Worm (Caenorhabditis elegans) whole organism, late embryonic: ENCODE data around the gene lis-1.

Experiments
- Y22D7AL.16 ChIP-seq: sonication (generic microtip); optimal IDR thresholded peaks from 2 replicates; lab custom pipeline; 2016; ENCODE audit warnings: missing genetic modification characterization, missing compliant biosample characterization
- dmd-4 ChIP-seq: sonication (generic microtip); optimal IDR thresholded peaks from 2 replicates; lab custom pipeline; 2016; ENCODE audit warnings: borderline replicate concordance, missing genetic modification characterization, missing compliant biosample characterization
- elt-2 ChIP-seq: sonication (generic microtip); optimal IDR thresholded peaks from 2 replicates; lab custom pipeline; 2016; ENCODE audit warnings: missing genetic modification reagents, missing genetic modification characterization, missing compliant biosample characterization
- nhr-11 ChIP-seq: fragments of 150-350 bp; optimal IDR thresholded peaks from 2 replicates; lab custom pipeline; 2014; ENCODE audit warnings: missing biosample characterization, missing genetic modification characterization
- pag-3 ChIP-seq: sonication (generic microtip); optimal IDR thresholded peaks from 2 replicates; lab custom pipeline; 2016; ENCODE audit warnings: missing compliant biosample characterization, missing genetic modification characterization, borderline replicate concordance
- pha-4 ChIP-seq: fragments of 150-350 bp; optimal IDR thresholded peaks from 2 replicates; lab custom pipeline; 2018; ENCODE audit warnings: missing biosample characterization, missing genetic modification reagents, missing genetic modification characterization
- pqm-1 ChIP-seq: sonication (generic microtip); optimal IDR thresholded peaks from 2 replicates; lab custom pipeline; 2016; ENCODE audit warnings: missing genetic modification characterization, missing compliant biosample characterization
- pros-1 ChIP-seq: fragments of 150-350 bp; optimal IDR thresholded peaks from 2 replicates; lab custom pipeline; 2014; ENCODE audit warnings: missing biosample characterization, missing genetic modification reagents, missing genetic modification characterization
- tbx-7 ChIP-seq: sonication (generic microtip); optimal IDR thresholded peaks from 2 replicates; lab custom pipeline; 2016; ENCODE audit warnings: missing genotype, missing genetic modification characterization, missing compliant biosample characterization
- unc-42 ChIP-seq: sonication (generic microtip); optimal IDR thresholded peaks from 2 replicates; lab custom pipeline; 2016; ENCODE audit warnings: missing genotype, missing genetic modification characterization, missing compliant biosample characterization
- unc-55 ChIP-seq: sonication (generic microtip); optimal IDR thresholded peaks from 2 replicates; lab custom pipeline; 2017; ENCODE audit warnings: missing biosample characterization, missing genetic modification reagents, missing genetic modification characterization

ce11 chrIII:13322578-13322977, 53.9 kb downstream of the lis-1 start, which contains the start of gene F53A2.11:
- TF ChIP-seq dmd-4 (no peak), pha-4 (no peak), Y22D7AL.16 (tag; lab: Kevin White, UChicago) (no peak), nhr-11 (tag; lab: Kevin White, UChicago) (no peak), pag-3 (no peak), tbx-7 (tag; lab: Kevin White, UChicago) (no peak), unc-55 (no peak), pqm-1 (tag; lab: Kevin White, UChicago) (no peak), elt-2 (tag; lab: Kevin White, UChicago) (no peak), pros-1 (tag; lab: Kevin White, UChicago) (no peak), unc-42 (tag; lab: Kevin White, UChicago) (no peak)
